Fruit fly (Drosophila melanogaster) Kc167 (cell line): Measurements from ENCODE around the gene msk.

ENCODE experiments used
- Myc ChIP-seq: fragments of >200 bp; optimal IDR thresholded peaks from 2 replicates; lab custom pipeline; 2017; ENCODE audit warnings: missing external identifiers
- Sin3A ChIP-seq: fragments of >200 bp; optimal IDR thresholded peaks from 2 replicates; lab custom pipeline; 2018; ENCODE audit warnings: missing external identifiers
- h ChIP-seq: fragments of >200 bp; optimal IDR thresholded peaks from 3 replicates; lab custom pipeline; 2018; ENCODE audit warnings: missing external identifiers
- insv ChIP-seq: fragments of >200 bp; optimal IDR thresholded peaks from 3 replicates; lab custom pipeline; 2018; ENCODE audit warnings: missing external identifiers
- psq ChIP-seq: fragments of >200 bp; optimal IDR thresholded peaks from 2 replicates; lab custom pipeline; 2017; ENCODE audit warnings: missing external identifiers
- ttk ChIP-seq: sonication (Bioruptor generic); optimal IDR thresholded peaks from 2 replicates; lab custom pipeline; 2017; ENCODE audit warnings: missing external identifiers

Gene msk

dm6 chr3L:8115864-8116528 lies at the start of gene msk, which contains the start of gene Arp3:
TSS of gene msk (plus strand) at chr3L:8116179.
TSS of gene Arp3 (minus strand) at chr3L:8115902.
- TF ChIP-seq Sin3A (lab: Kevin White, UChicago) = no peak
- no peak for TF ChIP-seq insv (lab: Kevin White, UChicago)
- no peak for TF ChIP-seq psq (lab: Kevin White, UChicago)
- TF ChIP-seq ttk = no peak

- TF ChIP-seq insv (lab: Kevin White, UChicago) (no peak), Sin3A (lab: Kevin White, UChicago) (no peak), psq (lab: Kevin White, UChicago) (no peak), Myc (lab: Kevin White, UChicago) (no peak), ttk (no peak), h (no peak)
These were observed 48.5 kb upstream of the msk start for dm6 chr3L:8067491-8067890.

dm6 chr3L:8068061-8068460 lies 47.9 kb upstream of the msk start:
- TF ChIP-seq insv (lab: Kevin White, UChicago) (no peak), h (no peak), Sin3A (lab: Kevin White, UChicago) (no peak), ttk (no peak), psq (lab: Kevin White, UChicago) (no peak), Myc (lab: Kevin White, UChicago) (no peak)

DNA sequence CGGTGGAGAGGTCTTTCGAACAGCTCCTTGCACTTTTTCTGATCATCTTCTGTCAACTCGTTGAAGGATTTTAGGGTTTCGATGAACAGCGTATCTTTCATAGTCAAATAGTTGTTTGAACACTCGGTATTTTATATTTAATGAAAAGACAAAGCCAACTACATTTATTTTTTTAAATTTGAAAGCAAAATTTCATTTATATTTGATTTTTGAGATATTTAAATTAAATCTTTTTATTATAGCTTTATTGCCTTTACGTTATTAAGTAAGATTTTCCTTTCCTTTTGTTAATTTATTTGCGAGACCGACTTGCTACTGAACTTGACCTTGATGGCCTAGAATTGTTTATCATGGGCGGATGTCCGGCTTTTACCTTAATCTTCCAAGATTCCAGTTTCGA lies 46.8 kb upstream of the msk start, which contains the start of gene CG42590:
Gene CG42590 (minus strand): TSS at position 101 of the 400 bp plus-strand sequence.
- TF ChIP-seq Sin3A (lab: Kevin White, UChicago) = no peak
- no peak for TF ChIP-seq h
- TF ChIP-seq Myc (lab: Kevin White, UChicago) = no peak
- no peak for TF ChIP-seq insv (lab: Kevin White, UChicago)
- TF ChIP-seq psq (lab: Kevin White, UChicago) = no peak
- TF ChIP-seq ttk = no peak

DNA sequence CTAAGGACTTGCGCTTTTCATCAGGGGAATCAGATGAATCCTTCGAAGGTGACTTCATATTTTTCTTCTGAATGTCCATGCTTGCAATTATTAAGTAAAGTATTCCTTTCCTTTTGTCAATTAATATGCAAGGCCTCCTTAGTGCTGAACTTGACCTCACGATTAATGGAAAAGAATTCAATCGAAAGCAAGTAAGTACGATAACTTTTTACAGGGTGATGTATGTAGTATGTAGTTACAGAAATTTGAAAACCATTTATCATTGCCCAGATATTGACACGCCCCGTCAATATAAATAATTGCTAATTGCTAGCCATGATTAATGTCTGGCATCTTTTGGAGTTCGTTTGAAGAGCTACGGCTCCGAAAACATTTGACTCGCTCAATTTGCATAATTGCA lies 46.1 kb upstream of the msk start, which contains the start of gene CG42591:
Gene CG42591 (minus strand): TSS at position 101 of the 400 bp plus-strand sequence.
- TF ChIP-seq Sin3A (lab: Kevin White, UChicago) = no peak

DNA sequence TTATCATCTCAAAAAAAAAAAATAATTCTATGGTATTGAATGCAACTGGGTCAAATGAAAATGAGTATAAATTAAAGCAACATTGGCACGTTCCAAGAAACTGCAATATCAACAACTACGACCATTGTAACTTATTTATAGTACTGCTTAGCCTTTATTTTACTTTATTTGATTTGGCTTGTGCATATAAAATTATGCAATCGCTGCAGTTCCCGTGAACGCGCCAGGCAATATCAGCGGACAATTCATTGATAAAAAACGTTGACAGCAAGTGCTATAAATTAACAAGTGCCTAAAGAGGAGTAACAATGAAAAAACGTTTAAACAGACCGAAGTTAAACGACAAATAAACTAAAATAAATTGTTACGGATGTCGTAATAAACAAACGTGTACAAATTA lies 44.8 kb upstream of the msk start:
- TF ChIP-seq Sin3A (lab: Kevin White, UChicago) (no peak), insv (lab: Kevin White, UChicago) (no peak), ttk (no peak), Myc (lab: Kevin White, UChicago) (no peak), psq (lab: Kevin White, UChicago) (no peak), h (no peak)

dm6 chr3L:8071693-8072260 lies 44.2 kb upstream of the msk start:
- TF ChIP-seq ttk = no peak
- no peak for TF ChIP-seq insv (lab: Kevin White, UChicago)
- no peak for TF ChIP-seq Sin3A (lab: Kevin White, UChicago)
- TF ChIP-seq Myc (lab: Kevin White, UChicago) = no peak
- TF ChIP-seq psq (lab: Kevin White, UChicago) = no peak
- no peak for TF ChIP-seq h

- TF ChIP-seq h (no peak), Myc (lab: Kevin White, UChicago) (no peak), ttk (no peak), Sin3A (lab: Kevin White, UChicago) (no peak), insv (lab: Kevin White, UChicago) (no peak), psq (lab: Kevin White, UChicago) (no peak)
These were observed 43.3 kb upstream of the msk start for dm6 chr3L:8072720-8073119.

DNA sequence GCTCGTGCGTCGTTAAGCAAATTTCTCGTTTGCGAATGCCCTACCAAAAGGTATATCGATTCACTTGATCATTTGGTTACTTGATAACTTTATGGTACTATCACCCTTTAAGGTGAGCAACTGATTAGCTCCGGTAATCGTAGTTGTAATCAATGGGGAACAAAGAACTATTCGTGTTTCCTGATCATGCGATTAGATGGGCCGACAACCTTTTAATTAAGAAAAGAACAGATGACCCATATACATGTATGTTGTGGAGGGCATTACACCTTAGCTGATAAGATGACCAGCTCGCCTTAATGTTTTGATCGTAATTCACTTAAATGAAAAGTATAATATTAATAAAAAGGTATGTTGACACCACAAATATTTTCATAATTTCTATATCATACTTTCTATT lies 42.6 kb upstream of the msk start:
- TF ChIP-seq ttk (no peak), psq (lab: Kevin White, UChicago) (no peak), h (no peak), Myc (lab: Kevin White, UChicago) (no peak), insv (lab: Kevin White, UChicago) (no peak), Sin3A (lab: Kevin White, UChicago) (no peak)

DNA sequence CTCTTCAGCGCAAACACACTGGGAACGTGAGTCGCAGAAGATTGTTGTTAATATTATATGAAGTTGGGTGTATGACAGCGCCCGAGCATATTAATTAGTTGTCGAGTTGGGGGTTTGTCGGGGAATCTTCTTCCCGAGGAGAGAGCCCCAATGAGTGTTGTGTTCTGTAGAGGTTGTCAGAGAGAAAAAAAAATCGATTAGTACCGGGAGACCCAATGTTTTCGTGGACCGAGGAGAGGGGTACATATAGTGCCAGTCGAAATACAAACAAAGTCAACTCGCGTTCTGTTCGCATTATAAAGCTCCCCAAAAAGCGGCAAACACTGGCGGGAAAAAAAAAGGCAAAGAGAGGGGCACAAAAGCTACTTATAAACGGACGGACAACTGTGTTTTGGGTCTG lies 42.1 kb upstream of the msk start:
- TF ChIP-seq Myc (lab: Kevin White, UChicago) (no peak), h (no peak), psq (lab: Kevin White, UChicago) (no peak), insv (lab: Kevin White, UChicago) (no peak)

DNA sequence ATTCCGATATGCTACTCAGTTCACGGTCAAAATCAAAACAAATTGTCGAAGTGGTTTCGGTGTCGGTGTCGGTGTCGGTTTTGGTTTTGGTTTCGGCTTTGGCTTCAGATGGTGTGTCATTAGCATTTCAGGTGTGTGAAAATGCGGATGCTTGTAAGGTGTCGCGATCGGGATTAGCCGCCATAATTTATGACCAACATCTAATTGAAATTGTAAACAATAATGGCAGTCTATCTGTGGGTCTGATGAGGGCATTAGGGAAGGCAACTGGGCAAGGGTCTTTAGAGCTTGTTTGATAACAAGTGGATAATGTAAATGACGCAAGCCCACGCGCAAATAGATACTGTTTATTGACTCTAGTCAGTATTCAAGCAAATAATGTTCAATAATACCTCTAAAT lies 41.0 kb upstream of the msk start:
- no peak for TF ChIP-seq Myc (lab: Kevin White, UChicago)
- TF ChIP-seq insv (lab: Kevin White, UChicago) = no peak
- TF ChIP-seq ttk = no peak
- no peak for TF ChIP-seq Sin3A (lab: Kevin White, UChicago)
- TF ChIP-seq h = no peak
- no peak for TF ChIP-seq psq (lab: Kevin White, UChicago)

dm6 chr3L:8076160-8076559 lies 39.8 kb upstream of the msk start:
- no peak for TF ChIP-seq Sin3A (lab: Kevin White, UChicago)
- no peak for TF ChIP-seq Myc (lab: Kevin White, UChicago)
- no peak for TF ChIP-seq insv (lab: Kevin White, UChicago)
- TF ChIP-seq psq (lab: Kevin White, UChicago) = no peak
- no peak for TF ChIP-seq ttk
- TF ChIP-seq h = no peak

DNA sequence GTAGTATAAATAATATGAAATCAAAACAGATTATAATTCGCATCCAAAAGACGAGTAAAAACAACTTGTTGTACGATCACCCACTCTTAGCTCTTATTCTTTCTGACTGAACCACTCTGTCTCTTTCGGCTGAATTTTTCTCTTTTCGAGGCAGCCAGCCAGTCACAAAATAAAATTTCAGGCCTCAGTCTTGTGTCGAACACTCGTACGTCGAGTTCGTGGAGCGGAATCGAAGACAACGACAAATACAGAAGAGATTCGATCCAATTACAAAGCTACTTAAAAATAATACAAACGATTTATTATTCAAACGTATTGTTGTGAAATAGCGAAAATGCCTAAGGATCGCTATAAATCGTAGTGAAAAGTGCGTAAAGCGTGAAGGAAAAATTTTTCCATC lies 38.8 kb upstream of the msk start:
- no peak for TF ChIP-seq Myc (lab: Kevin White, UChicago)
- no peak for TF ChIP-seq psq (lab: Kevin White, UChicago)
- TF ChIP-seq h = no peak
- no peak for TF ChIP-seq ttk
- TF ChIP-seq Sin3A (lab: Kevin White, UChicago) = no peak
